Fruit fly (Drosophila melanogaster) whole organism, wandering third instar larva: ENCODE measurements around the gene Tbcc.

Experiments
- CG32264 ChIP-seq: fragments of 200-800 bp; sonication (Bioruptor generic); optimal IDR thresholded peaks from 2 replicates; lab custom pipeline; 2016; ENCODE audit warnings: missing biosample characterization, missing genetic modification characterization
- CrebA ChIP-seq: fragments of 200-800 bp; sonication (Bioruptor generic); optimal IDR thresholded peaks from 2 replicates; lab custom pipeline; 2016; ENCODE audit warnings: missing biosample characterization, mild to moderate bottlenecking, missing genetic modification characterization, borderline replicate concordance
- Dfd ChIP-seq: fragments of >200 bp; optimal IDR thresholded peaks from 2 replicates; lab custom pipeline; 2017; ENCODE audit warnings: missing biosample characterization, missing genetic modification characterization
- Dif ChIP-seq: fragments of 200-275, 200-300 bp; sonication (Bioruptor generic); optimal IDR thresholded peaks from 2 replicates; lab custom pipeline; 2018; ENCODE audit warnings: missing biosample characterization, missing genetic modification characterization; ENCODE audit not compliant: partially characterized antibody
- HLH106 ChIP-seq: fragments of 200-800 bp; optimal IDR thresholded peaks from 3 replicates; lab custom pipeline; 2019; ENCODE audit warnings: missing biosample characterization, mild to moderate bottlenecking, missing genetic modification characterization, moderate library complexity
- Hnf4 ChIP-seq: fragments of 200-800 bp; sonication (Bioruptor generic); optimal IDR thresholded peaks from 2 replicates; lab custom pipeline; 2016; ENCODE audit warnings: missing biosample characterization, mild to moderate bottlenecking, missing genetic modification characterization
- Hr78 ChIP-seq: fragments of >200 bp; optimal IDR thresholded peaks from 2 replicates; lab custom pipeline; 2017; ENCODE audit warnings: missing biosample characterization, missing genetic modification characterization
- Myc ChIP-seq: fragments of >200 bp; optimal IDR thresholded peaks from 2 replicates; lab custom pipeline; 2017
- OdsH ChIP-seq: fragments of 200-800 bp; sonication (Bioruptor generic); optimal IDR thresholded peaks from 2 replicates; lab custom pipeline; 2016; ENCODE audit warnings: missing biosample characterization, mild to moderate bottlenecking, missing genetic modification characterization
- Rel ChIP-seq, 2 experiments: fragments of 200-800 bp; sonication (Bioruptor generic) in 1 of 2; optimal IDR thresholded peaks; 2 replicates in 1 of 2; 3 replicates in 1 of 2; lab custom pipeline; 2016 to 2019; ENCODE audit warnings: mild to moderate bottlenecking in 2 of 2, missing biosample characterization in 2 of 2, missing genetic modification characterization in 2 of 2, moderate library complexity in 1 of 2
- Vsx2 ChIP-seq: fragments of 200-300, 225-300 bp; sonication (Bioruptor generic); optimal IDR thresholded peaks from 2 replicates; lab custom pipeline; 2018; ENCODE audit warnings: missing biosample characterization, missing genetic modification characterization; ENCODE audit not compliant: partially characterized antibody
- br ChIP-seq: fragments of 200-800 bp; sonication (Bioruptor generic); optimal IDR thresholded peaks from 2 replicates; lab custom pipeline; 2016; ENCODE audit warnings: missing biosample characterization, missing genetic modification characterization
- dl ChIP-seq, 2 experiments: fragments of 175-275, 200-275 bp in 1 of 2; fragments of 200-275 bp in 1 of 2; sonication (Bioruptor generic); optimal IDR thresholded peaks; lab custom pipeline; 2018; ENCODE audit warnings: mild to moderate bottlenecking in 2 of 2, missing biosample characterization in 2 of 2, missing genetic modification characterization in 2 of 2, moderate library complexity in 2 of 2; ENCODE audit not compliant: partially characterized antibody in 2 of 2, insufficient read depth in 1 of 2
- dmrt93B ChIP-seq: fragments of 200-800 bp; sonication (Bioruptor generic); optimal IDR thresholded peaks from 2 replicates; lab custom pipeline; 2018; ENCODE audit warnings: missing biosample characterization, mild to moderate bottlenecking, missing genetic modification characterization
- dsf ChIP-seq: sonication (Bioruptor generic); optimal IDR thresholded peaks from 2 replicates; lab custom pipeline; 2016; ENCODE audit warnings: missing biosample characterization, missing genetic modification characterization, borderline replicate concordance
- ey ChIP-seq: fragments of 200-800 bp; sonication (Bioruptor generic); optimal IDR thresholded peaks from 2 replicates; lab custom pipeline; 2016; ENCODE audit warnings: missing biosample characterization, missing genetic modification characterization
- foxo ChIP-seq, 2 experiments: fragments of 200-800 bp; sonication (Bioruptor generic); optimal IDR thresholded peaks; 2 replicates in 1 of 2; 3 replicates in 1 of 2; lab custom pipeline; 2016 to 2017; ENCODE audit warnings: missing biosample characterization in 2 of 2, missing genetic modification characterization in 2 of 2
- fru ChIP-seq: fragments of 200-800 bp; sonication (Bioruptor generic); optimal IDR thresholded peaks from 3 replicates; lab custom pipeline; 2016; ENCODE audit warnings: missing biosample characterization, mild to moderate bottlenecking, missing genetic modification characterization
- h ChIP-seq: fragments of 200-800 bp; sonication (Bioruptor generic); optimal IDR thresholded peaks from 3 replicates; lab custom pipeline; 2016; ENCODE audit warnings: missing biosample characterization, mild to moderate bottlenecking, missing genetic modification characterization
- psq ChIP-seq: fragments of 200-800 bp; sonication (Bioruptor generic); optimal IDR thresholded peaks from 3 replicates; lab custom pipeline; 2017; ENCODE audit warnings: missing biosample characterization, mild to moderate bottlenecking, missing genetic modification characterization, moderate library complexity
- rgr ChIP-seq: fragments of 200-800 bp; sonication (Bioruptor generic); optimal IDR thresholded peaks from 3 replicates; lab custom pipeline; 2016; ENCODE audit warnings: missing biosample characterization, mild to moderate bottlenecking, missing genetic modification characterization
- sage ChIP-seq: fragments of 200-800 bp; sonication (Bioruptor generic); optimal IDR thresholded peaks from 2 replicates; lab custom pipeline; 2016; ENCODE audit warnings: missing biosample characterization, mild to moderate bottlenecking, missing genetic modification characterization
- sv ChIP-seq: fragments of 200-800 bp; sonication (Bioruptor generic); optimal IDR thresholded peaks from 3 replicates; lab custom pipeline; 2016; ENCODE audit warnings: missing biosample characterization, missing genetic modification characterization
- woc ChIP-seq: sonication (Bioruptor generic); optimal IDR thresholded peaks from 2 replicates; lab custom pipeline; 2016; ENCODE audit warnings: missing biosample characterization, mild to moderate bottlenecking, missing genetic modification characterization

The Tbcc gene

dm6 chr2L:4196347-4197142 lies 9.0 kb upstream of the Tbcc start:
- TF ChIP-seq sv (no peak), CG32264 (GFP tag; lab: Kevin White, UChicago) (no peak), dl (GFP tag; optimal IDR thresholded peaks at IDR 0.05; lab: Kevin White, UChicago; ENCODE audit: insufficient read depth in 1 of 2, partially characterized antibody in 2 of 2) (no peak), rgr (no peak), OdsH (GFP tag; lab: Kevin White, UChicago) (no peak), h (GFP tag; lab: Kevin White, UChicago) (no peak), Dfd (no peak), CrebA (GFP tag; lab: Kevin White, UChicago) (no peak), dmrt93B (no peak), dsf (no peak), woc (no peak), Hnf4 (GFP tag; lab: Kevin White, UChicago) (no peak), Hr78 (GFP tag; lab: Kevin White, UChicago) (no peak), foxo (GFP tag; optimal IDR thresholded peaks at IDR 0.05; lab: Kevin White, UChicago) (no peak), sage (GFP tag; lab: Kevin White, UChicago) (no peak), Myc (no peak), Dif (GFP tag; lab: Kevin White, UChicago) (no peak)

- peak; percentile 30 for TF ChIP-seq ey (GFP tag; lab: Kevin White, UChicago)
- TF ChIP-seq woc, result peak; percentile 22
- TF ChIP-seq sage (GFP tag; lab: Kevin White, UChicago), result peak; percentile 23
- no peak for TF ChIP-seq dsf
- TF ChIP-seq OdsH (GFP tag; lab: Kevin White, UChicago), result peak; percentile 25
- no peak for TF ChIP-seq fru (GFP tag; lab: Kevin White, UChicago)
- peak; percentile 52 for TF ChIP-seq rgr
- peak in 1 of 2 experiments; percentile 56 for TF ChIP-seq foxo (GFP tag; optimal IDR thresholded peaks at IDR 0.05; lab: Kevin White, UChicago)
- TF ChIP-seq Myc, result no peak
- TF ChIP-seq br, result peak; percentile 43
- TF ChIP-seq h (GFP tag; lab: Kevin White, UChicago), result peak; percentile 59
- no peak for TF ChIP-seq Rel (GFP tag; optimal IDR thresholded peaks at IDR 0.05; lab: Kevin White, UChicago)
- TF ChIP-seq Rel (tag; optimal IDR thresholded peaks at IDR 0.05; lab: Kevin White, UChicago), result peak; percentile 70
- peak; percentile 8 for TF ChIP-seq psq (GFP tag; lab: Kevin White, UChicago)
- TF ChIP-seq, all 38 proteins: peak for 10
Observed at dm6 chr2L:4195672-4196281, 8.2 kb upstream of the Tbcc start.

DNA sequence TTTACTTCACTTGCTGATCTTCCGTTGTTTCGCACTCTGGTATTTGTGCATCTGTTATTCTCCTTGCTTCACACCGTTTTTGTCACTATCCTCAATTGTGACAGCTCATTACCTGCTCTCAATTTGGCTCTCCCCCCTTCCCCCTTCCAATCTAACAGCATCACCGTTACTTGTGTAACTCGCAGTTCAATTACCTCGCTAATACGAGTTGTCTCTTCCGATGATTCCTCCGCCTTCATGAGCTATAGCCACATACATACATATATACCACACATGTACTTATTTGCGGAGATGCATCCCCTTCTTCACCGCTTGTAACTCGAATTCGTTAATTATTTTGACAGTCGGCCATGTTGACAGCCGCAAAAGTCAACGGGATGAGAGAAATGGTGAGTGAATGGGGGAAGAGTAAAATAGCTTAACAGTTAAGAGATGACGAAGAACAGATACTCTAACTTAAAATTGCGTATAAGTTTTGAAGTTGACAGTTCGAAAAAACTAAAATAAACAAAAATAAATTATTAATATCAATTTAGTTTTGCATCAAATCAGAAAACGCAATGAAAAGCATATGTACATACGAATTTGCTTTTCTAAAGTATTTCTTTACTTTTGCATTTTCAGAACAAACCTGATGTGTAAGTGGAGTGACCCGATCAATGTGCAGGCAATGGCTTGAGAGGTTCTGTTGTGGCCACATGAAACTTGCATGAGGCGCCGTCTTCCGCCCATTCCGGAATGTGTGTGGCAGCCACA lies 2.1 kb downstream of the Tbcc start:
- no peak for TF ChIP-seq Vsx2 (GFP tag; lab: Kevin White, UChicago)
- no peak for TF ChIP-seq dmrt93B
- TF ChIP-seq dl (GFP tag; optimal IDR thresholded peaks at IDR 0.05; lab: Kevin White, UChicago; ENCODE audit: insufficient read depth in 1 of 2, partially characterized antibody in 2 of 2), result no peak
- TF ChIP-seq foxo (GFP tag; optimal IDR thresholded peaks at IDR 0.05; lab: Kevin White, UChicago), result peak in 1 of 2 experiments; percentile 30
- peak; percentile 3 for TF ChIP-seq OdsH (GFP tag; lab: Kevin White, UChicago)
- no peak for TF ChIP-seq CrebA (GFP tag; lab: Kevin White, UChicago)
- TF ChIP-seq woc, result peak; percentile 51
- TF ChIP-seq HLH106 (tag; lab: Kevin White, UChicago), result peak; percentile 27
- no peak for TF ChIP-seq psq (GFP tag; lab: Kevin White, UChicago)
- TF ChIP-seq h (GFP tag; lab: Kevin White, UChicago), result peak; percentile 20

DNA sequence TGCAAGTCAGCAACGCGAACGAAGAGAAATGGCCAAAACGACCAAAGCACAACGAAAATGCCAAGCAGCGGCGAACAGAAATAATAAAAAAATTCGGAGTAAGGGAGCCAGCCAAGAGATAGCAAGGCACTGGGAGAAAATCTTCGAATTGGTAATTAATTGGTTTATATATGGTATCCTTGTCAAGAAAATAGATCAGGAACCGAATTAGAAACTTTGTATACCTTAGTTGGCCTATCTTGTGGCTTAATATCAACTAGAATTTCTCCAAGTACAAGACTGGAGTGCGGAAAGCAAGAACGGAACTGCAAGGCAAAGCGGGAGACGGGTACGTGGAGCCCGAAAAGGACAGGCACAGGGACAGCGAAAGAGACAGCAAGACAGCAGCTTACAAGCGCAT lies 7.6 kb downstream of the Tbcc start:
- TF ChIP-seq psq (GFP tag; lab: Kevin White, UChicago), result peak; percentile 4
- TF ChIP-seq CG32264 (GFP tag; lab: Kevin White, UChicago), result no peak
- peak; percentile 23 for TF ChIP-seq woc
- peak; percentile 5 for TF ChIP-seq rgr
- TF ChIP-seq Dfd, result no peak
- peak in 1 of 2 experiments; percentile 29 for TF ChIP-seq foxo (GFP tag; optimal IDR thresholded peaks at IDR 0.05; lab: Kevin White, UChicago)
- peak; percentile 36 for TF ChIP-seq h (GFP tag; lab: Kevin White, UChicago)
- TF ChIP-seq Hr78 (GFP tag; lab: Kevin White, UChicago), result no peak
- TF ChIP-seq, all 38 proteins: peak for 5

DNA sequence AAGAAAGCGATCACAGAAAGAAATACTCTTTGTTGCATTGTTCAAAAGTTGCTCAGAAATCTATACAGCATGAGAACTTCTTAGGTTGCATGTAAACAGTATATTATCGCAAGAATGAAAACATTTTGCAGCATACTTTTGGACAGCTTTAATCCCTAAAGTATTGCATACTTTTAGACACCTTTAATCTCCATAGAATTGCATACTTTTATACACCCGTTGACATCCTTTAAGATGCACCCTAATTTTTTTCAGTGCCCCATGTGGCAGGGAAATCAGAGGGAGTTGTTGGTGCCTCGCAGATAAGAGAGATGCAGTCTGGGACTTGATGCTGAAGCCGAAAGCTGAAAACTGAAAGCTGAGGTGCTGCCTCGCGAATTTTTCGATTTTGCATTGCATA lies 8.2 kb downstream of the Tbcc start:
- TF ChIP-seq br (no peak), foxo (GFP tag; optimal IDR thresholded peaks at IDR 0.05; lab: Kevin White, UChicago) (no peak), Dfd (no peak), CrebA (GFP tag; lab: Kevin White, UChicago) (no peak), Rel (GFP tag; optimal IDR thresholded peaks at IDR 0.05; lab: Kevin White, UChicago) (no peak), Rel (tag; optimal IDR thresholded peaks at IDR 0.05; lab: Kevin White, UChicago) (no peak), Myc (peak; percentile 47)
- TF ChIP-seq, all 38 proteins: peak for 1
